Fruit fly (Drosophila melanogaster): ENCODE results near the gene Ktl.
A peak's percentile ranks its signal among the peaks of the same experiment; 100 is the strongest.

Ktl gene

DNA sequence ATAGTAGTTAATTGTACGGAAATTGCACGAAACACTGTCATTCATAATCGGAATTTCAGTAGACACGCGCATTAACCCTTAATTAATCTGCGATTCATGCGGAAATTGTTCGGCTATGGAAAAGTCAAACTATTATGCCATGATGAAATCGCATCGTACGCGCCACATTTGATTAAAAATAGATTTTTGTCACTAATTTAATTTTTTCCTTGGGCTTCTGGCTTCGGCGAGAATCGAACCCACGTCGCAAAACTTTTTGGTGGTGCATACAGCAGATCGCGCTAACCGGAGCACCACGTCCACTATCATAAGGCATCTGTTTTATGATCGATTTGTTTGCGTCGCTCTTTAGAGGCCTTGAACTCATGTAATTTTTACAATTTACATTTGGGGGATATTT is 15.6 kb upstream of the Ktl start (continued):
- TF ChIP-seq CHES-1-like (GFP tag; optimal IDR thresholded peaks at IDR 0.05) (no peak), CG16813 (GFP tag; IDR thresholded peaks at IDR 0.05; ENCODE audit: partially characterized antibody) (peak; percentile 70), CG6813 (GFP tag; optimal IDR thresholded peaks at IDR 0.05) (no peak), CG8359 (GFP tag; optimal IDR thresholded peaks at IDR 0.05; ENCODE audit: borderline replicate concordance) (no peak), CG43689 (GFP tag; IDR thresholded peaks at IDR 0.05) (no peak), CG15269 (tag; optimal IDR thresholded peaks at IDR 0.05) (no peak), CG42726 (GFP tag; IDR thresholded peaks at IDR 0.05; ENCODE audit: partially characterized antibody) (peak; percentile 75; the same call in 1 of the 2 replicates), bcd (GFP tag; optimal IDR thresholded peaks at IDR 0.05) (no peak), cwo (GFP tag; optimal IDR thresholded peaks at IDR 0.05) (no peak), Ets97D (GFP tag; optimal IDR thresholded peaks at IDR 0.05) (no peak), CG15514 (GFP tag; optimal IDR thresholded peaks at IDR 0.05) (no peak), CG9609 (GFP tag; optimal IDR thresholded peaks at IDR 0.05) (no peak), gcm (GFP tag; optimal IDR thresholded peaks at IDR 0.05) (no peak), CG17359 (tag; optimal IDR thresholded peaks at IDR 0.05) (no peak), Scr (GFP tag; IDR thresholded peaks at IDR 0.05; ENCODE audit: partially characterized antibody) (peak; percentile 65), Bdp1 (GFP tag; optimal IDR thresholded peaks at IDR 0.05) (peak; percentile 99), zfh1 (GFP tag; IDR thresholded peaks at IDR 0.05) (no peak), chif (GFP tag; optimal IDR thresholded peaks at IDR 0.05) (no peak), CG2202 (tag; optimal IDR thresholded peaks at IDR 0.05) (no peak), kni (GFP tag; optimal IDR thresholded peaks at IDR 0.05) (no peak), CG6791 (GFP tag; IDR thresholded peaks at IDR 0.05; ENCODE audit: partially characterized antibody) (peak; percentile 90), Myb (GFP tag; optimal IDR thresholded peaks at IDR 0.05) (no peak), dm (GFP tag; optimal IDR thresholded peaks at IDR 0.05) (no peak), otp (GFP tag; IDR thresholded peaks at IDR 0.05) (no peak), Rx (GFP tag; IDR thresholded peaks at IDR 0.05) (no peak), mld (GFP tag; IDR thresholded peaks at IDR 0.05; ENCODE audit: partially characterized antibody) (peak; percentile 64; the same call in 1 of the 3 replicates), scrt (GFP tag; optimal IDR thresholded peaks at IDR 0.05) (no peak), CG14667 (GFP tag; IDR thresholded peaks at IDR 0.05) (no peak), fd64A (GFP tag; optimal IDR thresholded peaks at IDR 0.05) (no peak), CG34376 (GFP tag; optimal IDR thresholded peaks at IDR 0.05) (no peak), CG9727 (GFP tag; optimal IDR thresholded peaks at IDR 0.05) (no peak), CG8944 (GFP tag; optimal IDR thresholded peaks at IDR 0.05) (no peak), CG3407 (GFP tag; optimal IDR thresholded peaks at IDR 0.05) (no peak), exex (tag; optimal IDR thresholded peaks at IDR 0.05) (peak; percentile 66), D (optimal IDR thresholded peaks at IDR 0.05) (no peak), D (GFP tag; optimal IDR thresholded peaks at IDR 0.05) (no peak), CG18619 (GFP tag; optimal IDR thresholded peaks at IDR 0.05) (no peak), pita (GFP tag; optimal IDR thresholded peaks at IDR 0.05) (no peak), Gug (GFP tag; IDR thresholded peaks at IDR 0.05) (no peak), CG3163 (GFP tag; optimal IDR thresholded peaks at IDR 0.05) (no peak), ac (GFP tag; optimal IDR thresholded peaks at IDR 0.05) (no peak), oc (tag; optimal IDR thresholded peaks at IDR 0.05) (peak; percentile 2), rib (GFP tag; IDR thresholded peaks at IDR 0.05) (no peak), eyg (GFP tag; optimal IDR thresholded peaks at IDR 0.05) (no peak), Hsf (GFP tag; optimal IDR thresholded peaks at IDR 0.05) (no peak), Bgb (GFP tag; IDR thresholded peaks at IDR 0.05; ENCODE audit: partially characterized antibody) (peak; percentile 76), chn (GFP tag; optimal IDR thresholded peaks at IDR 0.05) (no peak), D19B (GFP tag; optimal IDR thresholded peaks at IDR 0.05) (no peak), CG17568 (GFP tag; optimal IDR thresholded peaks at IDR 0.05) (no peak), prd (optimal IDR thresholded peaks at IDR 0.05) (no peak), prd (GFP tag; IDR thresholded peaks at IDR 0.05) (no peak)
